Worm (Caenorhabditis elegans) whole organism, young adult: ENCODE results near the gene C44C10.10.
A peak's percentile ranks its signal among the peaks of the same experiment; 100 is the strongest.

Source experiments
- B0261.1 ChIP-seq: sonication (generic microtip); optimal IDR thresholded peaks from 2 replicates; lab custom pipeline; 2016; ENCODE audit warnings: mild to moderate bottlenecking, missing genetic modification characterization, moderate library complexity, missing compliant biosample characterization
- F10E7.11 ChIP-seq: sonication (generic microtip); optimal IDR thresholded peaks from 2 replicates; lab custom pipeline; 2017; ENCODE audit warnings: mild to moderate bottlenecking, missing genetic modification characterization, moderate library complexity, missing compliant biosample characterization
- F23B12.7 ChIP-seq: sonication (generic microtip); optimal IDR thresholded peaks from 2 replicates; lab custom pipeline; 2017; ENCODE audit warnings: missing genetic modification characterization, mild to moderate bottlenecking, missing compliant biosample characterization, antibody characterized with exemption, moderate library complexity; ENCODE audit not compliant: insufficient read depth
- F39B2.1 ChIP-seq: fragments of 200-800 bp; sonication (Bioruptor generic); IDR thresholded peaks from 2 replicates; pipeline ENCODE4 v1.3.6; 2022; ENCODE audit warnings: missing genetic modification reagents, missing genetic modification characterization, missing compliant biosample characterization
- F57A8.1 ChIP-seq: fragments of 200-800 bp; sonication (Bioruptor generic); optimal IDR thresholded peaks from 2 replicates; lab custom pipeline; 2018; ENCODE audit warnings: mild to moderate bottlenecking, missing genetic modification characterization, moderate library complexity, missing compliant biosample characterization
- Y67H2A.10 ChIP-seq: fragments of 200-800 bp; sonication (Bioruptor generic); conservative IDR thresholded peaks from 2 replicates; pipeline ENCODE4 v1.3.6; 2022; ENCODE audit warnings: missing genetic modification reagents, missing genetic modification characterization, missing compliant biosample characterization
- Y95B8A.8 ChIP-seq: fragments of 200-800 bp; sonication (Bioruptor generic); IDR thresholded peaks from 2 replicates; pipeline ENCODE4 v1.3.6; 2022; ENCODE audit warnings: missing genetic modification reagents, missing genetic modification characterization, missing compliant biosample characterization
- ZK185.1 ChIP-seq: sonication (generic microtip); optimal IDR thresholded peaks from 2 replicates; lab custom pipeline; 2016; ENCODE audit warnings: mild to moderate bottlenecking, missing genetic modification characterization, missing compliant biosample characterization; ENCODE audit not compliant: poor library complexity, severe bottlenecking
- akir-1 ChIP-seq: fragments of 200-800 bp; sonication (Bioruptor generic); optimal IDR thresholded peaks from 2 replicates; lab custom pipeline; 2018; ENCODE audit warnings: mild to moderate bottlenecking, missing genetic modification characterization, moderate library complexity, missing compliant biosample characterization
- ama-1 ChIP-seq, 3 experiments: fragments of 150-350 bp in 1 of 3; sonication (generic microtip) in 2 of 3; optimal IDR thresholded peaks; 2 replicates each; lab custom pipeline; 2014 to 2018; ENCODE audit warnings: missing biosample characterization in 2 of 3, missing genetic modification characterization in 2 of 3, missing genetic modification reagents in 2 of 3
- atf-7 ChIP-seq: sonication (generic microtip); optimal IDR thresholded peaks from 2 replicates; lab custom pipeline; 2017; ENCODE audit warnings: mild to moderate bottlenecking, missing genetic modification characterization, missing compliant biosample characterization
- attf-3 ChIP-seq: fragments of 200-800 bp; sonication (Bioruptor generic); conservative IDR thresholded peaks from 2 replicates; pipeline ENCODE4 v1.3.6; 2022; ENCODE audit warnings: missing genetic modification reagents, missing genetic modification characterization, missing compliant biosample characterization
- attf-5 ChIP-seq: fragments of 200-800 bp; sonication (Bioruptor generic); optimal IDR thresholded peaks from 2 replicates; lab custom pipeline; 2018; ENCODE audit warnings: mild to moderate bottlenecking, missing genetic modification characterization, missing compliant biosample characterization
- ccch-3 ChIP-seq: fragments of 200-800 bp; sonication (Bioruptor generic); optimal IDR thresholded peaks from 2 replicates; lab custom pipeline; 2018; ENCODE audit warnings: mild to moderate bottlenecking, missing genetic modification characterization, missing compliant biosample characterization
- cebp-1 ChIP-seq, 2 experiments: fragments of 200-800 bp in 1 of 2; sonication (Bioruptor generic) in 1 of 2; sonication (generic microtip) in 1 of 2; IDR thresholded peaks in 1 of 2; optimal IDR thresholded peaks in 1 of 2; 2 replicates each; pipeline versions ENCODE4 v1.3.6 to Lab custom; 2017 to 2022; ENCODE audit warnings: missing compliant biosample characterization in 2 of 2, missing genetic modification characterization in 2 of 2, mild to moderate bottlenecking in 1 of 2, missing genetic modification reagents in 1 of 2, moderate library complexity in 1 of 2
- ceh-100 ChIP-seq: fragments of 200-800 bp; sonication (Bioruptor generic); IDR thresholded peaks from 2 replicates; pipeline ENCODE4 v1.3.6; 2022; ENCODE audit warnings: missing genetic modification reagents, missing genetic modification characterization, missing compliant biosample characterization
- ceh-27 ChIP-seq: fragments of 200-800 bp; sonication (Bioruptor generic); optimal IDR thresholded peaks from 2 replicates; lab custom pipeline; 2018; ENCODE audit warnings: mild to moderate bottlenecking, missing genetic modification characterization, moderate library complexity, missing compliant biosample characterization
- dox-1 ChIP-seq: fragments of 200-800 bp; sonication (Bioruptor generic); IDR thresholded peaks from 2 replicates; pipeline ENCODE4 v1.3.6; 2022; ENCODE audit warnings: missing genetic modification reagents, missing genetic modification characterization, missing compliant biosample characterization
- fkh-3 ChIP-seq: sonication (generic microtip); optimal IDR thresholded peaks from 2 replicates; lab custom pipeline; 2016; ENCODE audit warnings: mild to moderate bottlenecking, missing genetic modification characterization, missing compliant biosample characterization
- hmg-1.2 ChIP-seq: fragments of 200-800 bp; sonication (Bioruptor generic); IDR thresholded peaks from 2 replicates; pipeline ENCODE4 v1.3.6; 2022; ENCODE audit warnings: missing genetic modification reagents, missing genetic modification characterization, missing compliant biosample characterization
- lag-1 ChIP-seq: fragments of 200-800 bp; sonication (Bioruptor generic); IDR thresholded peaks from 2 replicates; pipeline ENCODE4 v1.3.6; 2022; ENCODE audit warnings: missing genetic modification reagents, missing genetic modification characterization, missing compliant biosample characterization
- let-607 ChIP-seq, 2 experiments: fragments of 200-800 bp in 1 of 2; sonication (Bioruptor generic) in 1 of 2; sonication (generic microtip) in 1 of 2; optimal IDR thresholded peaks; 2 replicates each; lab custom pipeline; 2016 to 2018; ENCODE audit warnings: mild to moderate bottlenecking in 2 of 2, missing compliant biosample characterization in 2 of 2, missing genetic modification characterization in 2 of 2, moderate library complexity in 2 of 2, missing genotype in 1 of 2
- lin-26 ChIP-seq: fragments of 200-800 bp; sonication (Bioruptor generic); IDR thresholded peaks from 2 replicates; pipeline ENCODE4 v1.3.6; 2022; ENCODE audit warnings: missing genetic modification reagents, missing genetic modification characterization, missing compliant biosample characterization
- lin-40 ChIP-seq: sonication (generic microtip); optimal IDR thresholded peaks from 2 replicates; lab custom pipeline; 2016; ENCODE audit warnings: missing genetic modification characterization, mild to moderate bottlenecking, missing compliant biosample characterization, missing genotype, missing genetic modification reagents
- lin-54 ChIP-seq: fragments of 200-800 bp; sonication (Bioruptor generic); optimal IDR thresholded peaks from 2 replicates; lab custom pipeline; 2018; ENCODE audit warnings: mild to moderate bottlenecking, missing genetic modification characterization, missing compliant biosample characterization
- lir-1 ChIP-seq: fragments of 200-800 bp; sonication (Bioruptor generic); conservative IDR thresholded peaks from 2 replicates; pipeline ENCODE4 v1.3.6; 2022; ENCODE audit warnings: missing genetic modification reagents, missing genetic modification characterization, missing compliant biosample characterization
- mcd-1 ChIP-seq: fragments of 200-800 bp; sonication (Bioruptor generic); IDR thresholded peaks from 2 replicates; pipeline ENCODE4 v1.3.6; 2022; ENCODE audit warnings: missing genetic modification reagents, missing genetic modification characterization, missing compliant biosample characterization
- nfya-1 ChIP-seq: sonication (generic microtip); optimal IDR thresholded peaks from 2 replicates; lab custom pipeline; 2017; ENCODE audit warnings: antibody characterized with exemption, missing compliant biosample characterization, missing genetic modification characterization, borderline replicate concordance; ENCODE audit not compliant: insufficient read depth
- nfya-2 ChIP-seq: fragments of 200-800 bp; sonication (Bioruptor generic); IDR thresholded peaks from 2 replicates; pipeline ENCODE4 v1.3.6; 2022; ENCODE audit warnings: missing genetic modification reagents, missing genetic modification characterization, missing compliant biosample characterization
- nhr-80 ChIP-seq: sonication (generic microtip); optimal IDR thresholded peaks from 2 replicates; lab custom pipeline; 2016; ENCODE audit warnings: missing genetic modification characterization, missing compliant biosample characterization
- pbrm-1 ChIP-seq: fragments of 200-800 bp; sonication (Bioruptor generic); IDR thresholded peaks from 2 replicates; pipeline ENCODE4 v1.3.6; 2022; ENCODE audit warnings: missing genetic modification reagents, missing genetic modification characterization, missing compliant biosample characterization
- pha-4 ChIP-seq: fragments of 150-350 bp; sonication (generic microtip); optimal IDR thresholded peaks from 2 replicates; lab custom pipeline; 2014; ENCODE audit warnings: missing biosample characterization, missing genetic modification reagents, missing genetic modification characterization
- repo-1 ChIP-seq: sonication (generic microtip); optimal IDR thresholded peaks from 2 replicates; lab custom pipeline; 2017; ENCODE audit warnings: mild to moderate bottlenecking, missing genetic modification characterization, missing compliant biosample characterization
- sdz-38 ChIP-seq: sonication (generic microtip); optimal IDR thresholded peaks from 2 replicates; lab custom pipeline; 2016; ENCODE audit warnings: missing genotype, missing genetic modification characterization, missing compliant biosample characterization
- snpc-4 ChIP-seq, 5 experiments: fragments of 150-350 bp in 1 of 5; sonication (generic microtip) in 4 of 5; optimal IDR thresholded peaks; 2 replicates each; lab custom pipeline; 2014 to 2018; ENCODE audit warnings: missing genetic modification characterization in 5 of 5, missing biosample characterization in 3 of 5, antibody characterized with exemption in 2 of 5, mild to moderate bottlenecking in 2 of 5, missing compliant biosample characterization in 2 of 5, missing genotype in 2 of 5, moderate library complexity in 2 of 5, missing genetic modification reagents in 1 of 5
- tbp1 ChIP-seq: fragments of 200-800 bp; sonication (Bioruptor generic); optimal IDR thresholded peaks from 2 replicates; lab custom pipeline; 2018; ENCODE audit warnings: mild to moderate bottlenecking, missing genetic modification characterization, missing compliant biosample characterization
- zim-3 ChIP-seq: sonication (generic microtip); optimal IDR thresholded peaks from 2 replicates; lab custom pipeline; 2017; ENCODE audit warnings: mild to moderate bottlenecking, missing genetic modification characterization, moderate library complexity, missing compliant biosample characterization
- ztf-26 ChIP-seq: sonication (generic microtip); optimal IDR thresholded peaks from 2 replicates; lab custom pipeline; 2017; ENCODE audit warnings: missing genetic modification characterization, missing compliant biosample characterization

C44C10.10 gene

ce11 chrX:11647165-11647564 lies 42.9 kb upstream of the C44C10.10 start, which contains the start of gene T04F8.8 (continued):
- no peak for TF ChIP-seq nfya-2 (GFP tag; lab: Robert Waterston, UW)
- TF ChIP-seq, all 124 proteins: peak for 0

DNA sequence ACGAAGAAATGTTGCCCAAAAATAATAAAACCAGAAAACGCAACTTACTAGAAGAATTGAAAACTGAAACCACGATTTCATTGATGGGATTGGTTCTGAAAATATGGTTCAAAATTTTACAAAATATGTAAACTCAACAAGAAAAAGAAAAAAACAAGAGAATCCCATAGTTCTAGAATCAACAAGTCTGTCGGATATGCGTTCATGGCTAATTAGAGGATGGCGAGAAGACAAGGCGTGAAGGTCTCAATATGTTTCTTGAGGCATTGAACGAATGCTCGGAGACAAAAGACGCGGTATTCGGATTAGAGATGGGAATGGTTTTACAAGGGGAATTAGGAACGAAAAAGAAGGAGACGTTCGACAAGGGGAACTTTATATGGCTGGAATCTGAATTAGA lies 39.4 kb upstream of the C44C10.10 start, which contains the start of gene cutl-11:
Gene cutl-11, minus strand, starts transcription at position 101 of the 400 bp plus-strand sequence.
- TF ChIP-seq pha-4 (no peak), ztf-26 (tag; lab: Kevin White, UChicago) (no peak), atf-7 (tag; lab: Kevin White, UChicago) (no peak), akir-1 (no peak), lin-54 (no peak), let-607 (tag; optimal IDR thresholded peaks at IDR 0.05; lab: Kevin White, UChicago) (no peak), F57A8.1 (GFP tag; lab: Kevin White, UChicago) (no peak)

- peak; percentile 92 for TF ChIP-seq mcd-1 (GFP tag; lab: Robert Waterston, UW)
- TF ChIP-seq hmg-1.2 (GFP tag; lab: Robert Waterston, UW), result peak; percentile 40; the same call in 1 of the 2 replicates
- no peak for TF ChIP-seq B0261.1 (tag; lab: Kevin White, UChicago)
- TF ChIP-seq attf-5, result peak; percentile 52
- peak; percentile 67 for TF ChIP-seq lin-40
- no peak for TF ChIP-seq lir-1
- TF ChIP-seq ccch-3 (GFP tag; lab: Kevin White, UChicago), result no peak
- TF ChIP-seq lag-1, result no peak
- TF ChIP-seq ceh-100 (GFP tag; lab: Robert Waterston, UW), result no peak
- peak; percentile 64 for TF ChIP-seq ZK185.1
- no peak for TF ChIP-seq cebp-1 (GFP tag; IDR thresholded peaks at IDR 0.05; lab: Robert Waterston, UW)
- peak; percentile 67 for TF ChIP-seq cebp-1 (tag; optimal IDR thresholded peaks at IDR 0.05; lab: Kevin White, UChicago)
- TF ChIP-seq F23B12.7 (tag; lab: Kevin White, UChicago), result peak; percentile 53
- no peak for TF ChIP-seq snpc-4 (GFP tag; optimal IDR thresholded peaks at IDR 0.05; lab: Kevin White, UChicago)
- peak in 1 of 4 experiments; percentile 32 for TF ChIP-seq snpc-4 (tag; optimal IDR thresholded peaks at IDR 0.05; lab: Kevin White, UChicago)
- TF ChIP-seq nfya-1 (tag; lab: Kevin White, UChicago), result no peak
- no peak for TF ChIP-seq ama-1 (optimal IDR thresholded peaks at IDR 0.05; lab: Kevin White, UChicago)
- TF ChIP-seq ama-1 (GFP tag; optimal IDR thresholded peaks at IDR 0.05; lab: Kevin White, UChicago), result no peak
- TF ChIP-seq Y67H2A.10 (GFP tag; lab: Robert Waterston, UW), result no peak
- peak; percentile 52; the same call in 1 of the 2 replicates for TF ChIP-seq dox-1 (GFP tag; lab: Robert Waterston, UW)
- no peak for TF ChIP-seq F10E7.11 (tag; lab: Kevin White, UChicago)
- TF ChIP-seq attf-3 (GFP tag; lab: Robert Waterston, UW), result no peak
- no peak for TF ChIP-seq pbrm-1
- TF ChIP-seq repo-1 (tag; lab: Kevin White, UChicago), result no peak
- no peak for TF ChIP-seq tbp1 (GFP tag; lab: Kevin White, UChicago)
- no peak for TF ChIP-seq zim-3
- TF ChIP-seq nhr-80, result peak; percentile 91
- no peak for TF ChIP-seq F39B2.1
- TF ChIP-seq sdz-38 (tag; lab: Kevin White, UChicago), result no peak
- TF ChIP-seq Y95B8A.8 (GFP tag; lab: Robert Waterston, UW), result no peak
- TF ChIP-seq let-607 (tag; optimal IDR thresholded peaks at IDR 0.05; lab: Kevin White, UChicago), result peak; percentile 94
- peak; percentile 37; the same call in 1 of the 2 replicates for TF ChIP-seq lin-26 (GFP tag; lab: Robert Waterston, UW)
- TF ChIP-seq fkh-3 (tag; lab: Kevin White, UChicago), result no peak
- TF ChIP-seq ceh-27 (GFP tag; lab: Kevin White, UChicago), result peak; percentile 39
Measured at ce11 chrX:11656519-11657006, 33.6 kb upstream of the C44C10.10 start, which contains the start of gene T04F8.2. Gene T04F8.2, minus strand, starts transcription at chrX:11656569.
